Worm (Caenorhabditis elegans) whole organism, dauer: ENCODE results near the gene ifc-2.

ENCODE experiments used
- unc-62 ChIP-seq: sonication (generic microtip); optimal IDR thresholded peaks from 2 replicates; lab custom pipeline; 2017; ENCODE audit warnings: missing biosample characterization, missing genetic modification reagents, missing genetic modification characterization

ifc-2 gene

DNA sequence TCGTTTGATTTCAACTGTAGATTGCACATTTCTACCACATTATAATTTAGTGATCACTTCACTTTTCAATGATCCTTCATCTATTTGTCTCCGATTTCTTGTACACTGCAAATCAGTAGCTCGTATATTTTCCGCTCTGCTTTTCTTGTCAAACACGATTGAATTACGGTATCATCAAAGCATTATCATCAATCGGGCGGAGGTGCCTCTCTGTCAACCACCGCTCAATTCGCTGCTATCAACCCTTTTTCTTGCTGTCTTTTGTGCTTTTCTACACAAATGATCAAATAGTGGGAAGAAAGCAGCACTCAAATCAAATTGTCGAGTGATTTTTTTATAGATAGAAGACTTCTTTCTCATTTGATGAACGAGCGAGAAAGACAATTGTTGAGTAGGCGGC is 17.1 kb downstream of the ifc-2 start:
- no peak for TF ChIP-seq unc-62 (GFP tag; lab: Kevin White, UChicago)

DNA sequence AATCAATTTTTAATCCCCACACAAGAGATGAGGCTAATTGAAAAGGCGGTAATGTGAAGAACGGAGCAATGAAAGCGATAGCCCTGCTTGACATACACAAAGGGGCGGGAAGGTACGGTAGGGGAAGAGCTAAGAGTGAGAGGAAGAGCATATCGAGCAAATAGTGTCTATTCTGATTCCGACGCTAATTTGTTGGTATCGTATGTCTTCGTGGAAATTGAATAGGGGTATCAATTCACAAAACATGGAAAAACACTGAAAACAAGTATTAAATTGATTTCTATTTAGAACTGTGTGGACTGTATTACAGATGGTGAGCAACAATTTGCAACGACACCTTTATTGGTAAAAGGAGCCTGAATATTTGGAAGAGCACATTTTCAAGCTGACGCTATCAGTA is 17.8 kb downstream of the ifc-2 start, which contains the start of gene pha-2:
TSS of gene pha-2 (minus strand) at position 101 of the 400 bp plus-strand sequence.
- no peak for TF ChIP-seq unc-62 (GFP tag; lab: Kevin White, UChicago)

DNA sequence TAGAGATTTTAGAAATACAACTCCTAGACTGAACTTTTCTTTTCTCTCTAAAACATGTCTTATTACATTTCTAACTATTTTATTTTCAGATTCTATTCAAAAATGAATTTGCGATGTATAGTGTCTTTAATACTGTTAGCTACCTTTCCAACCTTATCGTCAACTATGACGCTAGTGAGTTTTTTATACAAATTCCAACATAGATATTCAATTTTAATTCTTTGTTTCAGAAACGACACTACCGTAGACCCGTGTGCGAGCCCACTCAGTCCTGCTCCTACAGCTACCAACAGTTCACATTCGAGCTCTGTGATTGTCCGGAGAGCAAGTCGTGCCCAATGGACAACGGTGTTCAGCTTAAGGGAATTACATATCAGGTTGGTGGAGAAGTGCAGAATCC is 25.6 kb downstream of the ifc-2 start, which contains the start of gene M6.4:
TSS of gene M6.4 (plus strand) at position 55 of the 400 bp plus-strand sequence.
- no peak for TF ChIP-seq unc-62 (GFP tag; lab: Kevin White, UChicago)

DNA sequence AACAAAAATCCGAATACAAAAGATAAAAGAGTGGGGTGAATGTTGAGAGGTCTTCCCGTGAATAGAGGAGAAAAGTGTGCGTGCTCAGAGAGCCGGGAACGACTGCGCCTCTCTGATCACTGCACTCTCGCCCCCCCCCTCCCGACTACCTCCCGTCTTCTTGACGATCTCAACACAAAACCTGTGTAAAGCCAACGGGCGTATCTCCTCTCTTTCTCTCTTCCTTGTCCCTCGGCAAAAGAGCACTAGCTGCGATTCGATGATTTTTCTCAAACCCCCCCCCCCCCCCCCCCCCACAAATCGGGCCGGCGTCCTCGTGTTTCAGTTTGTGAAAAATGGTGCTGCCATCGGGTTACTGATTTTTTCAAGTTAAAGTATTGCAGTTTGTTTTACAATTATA is 33.0 kb downstream of the ifc-2 start:
- TF ChIP-seq unc-62 (GFP tag; lab: Kevin White, UChicago): no peak

DNA sequence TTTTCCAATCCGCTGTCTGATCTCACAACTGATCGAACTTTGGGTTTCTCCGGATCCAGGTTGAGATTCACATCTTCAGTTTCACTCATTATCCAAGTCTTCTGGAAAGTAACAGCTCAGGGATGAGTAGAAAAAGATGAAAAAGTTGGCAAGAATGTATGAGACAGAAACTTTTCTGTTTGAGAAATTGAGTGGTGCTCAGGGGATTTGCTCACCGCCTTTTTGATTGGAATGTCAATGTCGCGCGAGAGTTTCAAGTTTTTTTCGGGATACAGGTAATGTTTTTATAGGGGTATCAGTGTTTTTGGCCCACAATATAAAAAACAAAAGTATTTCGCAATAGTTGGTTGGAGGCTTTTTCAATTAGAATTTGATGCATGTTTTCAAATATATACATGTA is 33.5 kb downstream of the ifc-2 start, which contains the start of gene unc-96:
TSS of gene unc-96 (minus strand) at position 101 of the 400 bp plus-strand sequence.
- no peak for TF ChIP-seq unc-62 (GFP tag; lab: Kevin White, UChicago)

DNA sequence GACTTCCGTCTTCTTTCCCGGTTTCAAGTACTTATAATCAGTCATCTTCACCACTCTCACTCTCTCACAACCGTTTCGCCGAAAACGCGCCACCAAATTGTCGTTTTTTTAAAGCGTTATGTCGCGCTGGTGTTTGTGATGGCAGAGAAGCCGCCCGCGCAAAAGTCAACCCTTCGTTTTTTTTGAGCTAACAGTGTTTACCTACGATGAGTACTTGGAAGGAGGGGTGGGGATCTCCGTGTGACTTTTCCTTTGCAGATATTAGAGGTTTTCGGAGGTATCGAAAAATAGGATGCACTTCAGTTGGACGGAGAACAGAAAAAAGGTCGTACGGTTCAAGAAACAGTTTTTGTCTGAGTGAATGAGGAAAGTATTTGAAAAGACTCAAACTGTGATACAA is 37.0 kb downstream of the ifc-2 start:
- no peak for TF ChIP-seq unc-62 (GFP tag; lab: Kevin White, UChicago)

DNA sequence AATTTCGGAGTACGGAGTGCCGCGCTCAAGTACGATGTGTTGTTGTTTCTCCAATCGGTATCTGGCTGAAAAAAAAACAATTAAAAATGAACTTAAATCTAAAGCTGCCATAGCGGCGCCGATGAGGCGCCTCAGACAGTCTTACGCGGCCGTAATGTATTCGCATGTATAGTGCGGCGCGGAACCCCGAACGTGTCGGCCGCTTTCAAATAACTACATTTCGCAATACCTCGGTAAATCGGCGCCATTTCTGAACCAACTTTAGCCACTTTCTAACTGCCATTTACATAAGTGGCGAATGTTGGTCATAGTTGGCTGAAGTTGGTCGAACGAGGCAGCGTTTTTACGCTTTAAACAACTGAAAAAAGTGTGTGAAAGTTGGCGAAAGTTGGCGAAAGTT is 41.9 kb downstream of the ifc-2 start:
- no peak for TF ChIP-seq unc-62 (GFP tag; lab: Kevin White, UChicago)

DNA sequence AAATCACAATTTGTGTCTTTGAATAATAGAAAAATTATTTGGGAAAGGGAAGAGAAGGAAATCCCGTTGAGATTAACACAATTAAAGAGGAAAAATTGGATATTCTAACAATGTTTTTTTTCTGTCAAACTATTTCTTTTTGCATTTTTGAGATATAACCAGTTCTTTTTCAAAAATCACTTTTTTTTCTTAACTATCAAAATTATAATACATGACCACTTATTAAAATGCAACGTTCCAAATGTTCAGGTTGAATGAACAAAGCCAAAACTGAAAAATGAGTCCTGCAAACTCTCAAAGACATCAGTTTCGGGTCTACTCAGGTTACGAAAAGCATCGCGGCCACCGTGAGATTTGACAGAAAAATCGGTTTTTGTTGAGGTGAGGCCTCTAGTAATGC is 45.2 kb downstream of the ifc-2 start:
- TF ChIP-seq unc-62 (GFP tag; lab: Kevin White, UChicago): no peak

DNA sequence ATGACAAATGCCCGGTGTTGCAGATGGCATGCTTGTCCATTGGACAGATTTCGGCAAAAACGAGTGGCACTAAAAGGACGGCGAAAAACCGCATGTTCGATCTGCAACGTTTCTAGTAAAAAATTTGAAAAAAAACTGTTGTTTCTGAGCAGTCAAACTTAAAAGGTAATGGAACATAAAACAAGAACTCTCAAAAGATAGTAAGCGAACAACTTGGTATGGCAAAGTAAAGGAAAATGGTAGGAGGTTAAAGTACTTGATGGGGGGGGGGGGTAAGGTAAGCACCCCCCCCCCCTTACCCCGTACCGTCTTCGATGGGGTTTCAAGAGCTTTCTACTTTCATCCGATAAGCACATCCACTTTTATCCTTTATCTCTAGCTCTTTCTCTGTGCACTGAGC is 46.3 kb downstream of the ifc-2 start, which contains the start of gene F13C5.5:
TSS of gene F13C5.5 (minus strand) at position 101 of the 400 bp plus-strand sequence.
- no peak for TF ChIP-seq unc-62 (GFP tag; lab: Kevin White, UChicago)

DNA sequence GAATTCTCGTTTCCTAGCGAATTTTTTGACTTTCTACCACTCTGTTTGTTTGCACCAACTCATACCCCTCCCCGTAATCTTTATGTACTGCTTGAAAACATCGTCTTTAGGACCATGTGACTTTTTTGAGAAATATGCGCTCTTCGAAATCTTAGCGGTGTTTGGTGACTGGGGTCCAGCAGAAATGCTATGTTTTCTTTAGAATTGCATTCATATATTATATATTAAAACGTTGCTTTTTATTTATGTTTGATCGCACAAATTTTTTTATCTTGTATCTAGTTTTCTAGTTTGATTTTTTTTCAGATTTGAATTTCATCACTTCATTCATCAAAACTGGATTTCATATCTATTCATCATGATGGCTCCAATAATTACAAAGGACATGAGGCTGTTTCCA is 52.8 kb downstream of the ifc-2 start, which contains the start of gene F13C5.1:
TSS of gene F13C5.1 (plus strand) at position 301 of the 400 bp plus-strand sequence.
- TF ChIP-seq unc-62 (GFP tag; lab: Kevin White, UChicago): no peak

DNA sequence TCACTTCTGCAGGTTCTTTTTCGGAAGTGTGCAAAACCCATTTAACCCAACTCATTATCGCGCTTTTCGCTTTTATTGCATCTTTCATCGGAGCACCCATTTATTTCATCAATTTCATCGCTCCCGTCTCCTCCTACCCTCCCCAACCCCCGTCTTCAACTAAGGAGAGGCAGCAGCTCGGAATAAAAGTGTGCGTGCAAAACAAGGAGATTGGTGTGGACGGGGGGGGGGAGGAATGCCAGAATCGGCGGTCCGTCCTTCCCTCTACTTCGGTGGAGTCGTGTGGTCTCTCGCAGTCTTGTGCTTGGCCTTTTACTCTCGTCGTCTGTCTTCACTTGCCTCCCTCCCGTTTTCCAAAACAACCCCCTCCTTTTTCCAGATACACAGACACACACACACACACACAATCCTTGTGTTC is 53.4 kb downstream of the ifc-2 start:
- no peak for TF ChIP-seq unc-62 (GFP tag; lab: Kevin White, UChicago)

DNA sequence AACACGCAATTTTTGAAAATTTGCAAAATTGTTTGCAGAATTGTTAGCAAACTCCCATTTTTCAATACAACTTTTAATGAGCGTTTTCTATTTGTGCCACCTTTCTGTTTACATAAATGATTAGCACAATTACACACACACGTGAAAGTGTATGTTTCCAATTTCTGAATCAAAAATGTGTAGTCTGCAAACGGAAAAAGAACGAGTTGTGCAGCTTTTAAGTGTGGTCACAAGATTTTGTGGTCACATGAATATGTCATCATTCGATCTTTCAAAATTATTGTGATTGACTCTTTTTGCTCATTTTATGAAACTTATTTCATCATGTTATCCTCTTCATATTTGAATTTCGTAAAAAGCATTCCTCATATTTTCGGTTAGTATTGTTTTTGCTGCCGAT is 54.0 kb downstream of the ifc-2 start:
- no peak for TF ChIP-seq unc-62 (GFP tag; lab: Kevin White, UChicago)

DNA sequence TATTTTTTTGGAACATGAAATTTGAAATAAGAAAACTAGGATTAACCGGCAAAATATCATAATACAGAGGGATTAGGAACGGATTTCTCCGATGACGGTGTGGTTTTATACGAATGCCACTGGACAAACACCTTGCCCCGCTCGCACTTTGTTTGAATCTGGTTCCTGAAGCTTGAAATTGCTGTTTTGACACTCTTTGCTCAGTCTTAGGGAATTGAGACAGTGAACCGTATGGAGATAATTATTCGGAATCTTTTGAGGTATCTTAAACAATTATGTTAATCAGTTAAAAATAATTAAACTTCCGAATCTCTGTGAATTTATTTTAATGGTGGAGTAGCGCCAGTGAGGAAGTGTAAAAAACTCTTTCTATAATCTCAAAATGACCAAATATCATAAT is 55.2 kb downstream of the ifc-2 start, which contains the start of gene F13C5.3:
TSS of gene F13C5.3 (minus strand) at position 101 of the 400 bp plus-strand sequence.
- no peak for TF ChIP-seq unc-62 (GFP tag; lab: Kevin White, UChicago)

DNA sequence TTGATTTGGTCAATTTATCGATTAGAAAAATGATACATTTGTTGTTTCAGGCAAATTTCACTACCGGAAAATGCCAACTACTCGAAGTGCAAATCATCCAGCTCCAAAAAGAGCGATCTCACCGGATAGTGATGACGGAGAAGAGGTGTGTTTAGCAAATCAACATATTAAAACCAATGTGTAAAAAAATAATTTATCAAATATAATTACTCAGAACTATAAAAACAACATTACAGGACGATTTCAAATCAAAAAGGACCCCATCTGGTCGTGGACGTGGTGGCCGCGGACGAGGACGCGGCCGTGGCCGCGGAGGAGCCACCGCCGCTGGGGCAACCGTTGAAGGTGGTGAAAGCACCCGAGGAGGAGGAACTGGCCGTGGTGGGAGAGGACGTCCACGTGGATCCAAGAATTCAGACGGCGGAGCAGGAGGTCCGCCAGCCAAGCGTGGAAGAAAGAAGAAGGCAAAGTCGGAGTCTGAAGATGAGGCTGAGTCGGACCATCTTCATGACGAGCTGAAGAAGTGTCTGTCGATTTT is 60.7 kb downstream of the ifc-2 start, which contains the start of gene F13C5.2:
TSS of gene F13C5.2 (plus strand) at position 51 of the 538 bp plus-strand sequence.
- TF ChIP-seq unc-62 (GFP tag; lab: Kevin White, UChicago): no peak

DNA sequence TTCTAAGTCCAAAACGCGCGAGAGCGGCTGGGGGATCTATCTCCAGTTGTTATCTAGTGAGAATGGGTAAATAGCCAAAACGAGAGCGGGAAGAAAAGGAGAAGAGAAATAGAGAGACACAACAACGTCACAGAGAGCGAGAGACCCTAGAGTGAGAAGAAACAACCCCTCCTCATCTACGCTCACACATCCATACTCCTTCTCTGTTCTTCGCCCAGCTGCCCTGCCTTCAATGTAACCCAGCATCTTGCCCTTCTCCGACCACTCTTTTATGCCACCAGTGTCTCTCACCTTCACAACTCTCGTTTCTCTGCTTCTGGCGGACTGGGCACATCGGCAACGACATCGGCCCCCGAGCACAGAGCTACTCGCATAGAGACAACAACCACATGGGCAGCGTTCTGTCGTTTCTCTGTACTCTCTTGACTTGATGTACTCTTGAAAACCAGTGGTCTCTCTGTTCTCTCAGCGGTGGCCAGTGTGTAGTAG is 61.4 kb downstream of the ifc-2 start:
- no peak for TF ChIP-seq unc-62 (GFP tag; lab: Kevin White, UChicago)
